Worm (Caenorhabditis elegans) whole organism, early embryonic: ENCODE measurements around the gene Y44A6C.1.

Source experiments
- B0310.2 ChIP-seq: sonication (generic microtip); optimal IDR thresholded peaks from 2 replicates; lab custom pipeline; 2016; ENCODE audit warnings: mild to moderate bottlenecking, missing genetic modification characterization, missing compliant biosample characterization
- F13C5.2 ChIP-seq: sonication (generic microtip); optimal IDR thresholded peaks from 2 replicates; lab custom pipeline; 2017; ENCODE audit warnings: mild to moderate bottlenecking, missing genetic modification characterization, inconsistent platforms, missing compliant biosample characterization
- aly-1 ChIP-seq: sonication (generic microtip); optimal IDR thresholded peaks from 2 replicates; lab custom pipeline; 2016; ENCODE audit warnings: missing genetic modification characterization, missing compliant biosample characterization
- ama-1 ChIP-seq: fragments of 150-350 bp; optimal IDR thresholded peaks from 2 replicates; lab custom pipeline; 2014
- ceh-13 ChIP-seq: fragments of 200-800 bp; sonication (Bioruptor generic); optimal IDR thresholded peaks from 2 replicates; lab custom pipeline; 2018; ENCODE audit warnings: mild to moderate bottlenecking, missing genetic modification characterization, missing compliant biosample characterization
- ceh-36 ChIP-seq: sonication (generic microtip); optimal IDR thresholded peaks from 2 replicates; lab custom pipeline; 2016; ENCODE audit warnings: missing genetic modification characterization, inconsistent platforms, missing compliant biosample characterization
- ets-7 ChIP-seq: sonication (generic microtip); optimal IDR thresholded peaks from 2 replicates; lab custom pipeline; 2016; ENCODE audit warnings: missing genotype, missing genetic modification characterization, missing compliant biosample characterization
- flt-1 ChIP-seq: fragments of 200-800 bp; sonication (Bioruptor generic); IDR thresholded peaks from 2 replicates; pipeline ENCODE4 v1.3.6; 2022; ENCODE audit warnings: missing genetic modification characterization, missing compliant biosample characterization
- hmbx-1 ChIP-seq: sonication (generic microtip); optimal IDR thresholded peaks from 2 replicates; lab custom pipeline; 2016; ENCODE audit warnings: mild to moderate bottlenecking, missing genetic modification characterization, missing compliant biosample characterization
- hmg-4 ChIP-seq: fragments of 200-800 bp; sonication (Bioruptor generic); optimal IDR thresholded peaks from 2 replicates; lab custom pipeline; 2018; ENCODE audit warnings: mild to moderate bottlenecking, missing genetic modification characterization, missing compliant biosample characterization
- hnd-1 ChIP-seq: sonication (generic microtip); optimal IDR thresholded peaks from 2 replicates; lab custom pipeline; 2016; ENCODE audit warnings: missing genetic modification characterization, missing compliant biosample characterization
- pes-1 ChIP-seq: fragments of 200-800 bp; sonication (Bioruptor generic); IDR thresholded peaks from 2 replicates; pipeline ENCODE4 v1.3.6; 2022; ENCODE audit warnings: missing genetic modification reagents, missing genetic modification characterization, missing compliant biosample characterization
- scrt-1 ChIP-seq: fragments of 200-800 bp; sonication (Bioruptor generic); IDR thresholded peaks from 2 replicates; pipeline ENCODE4 v1.3.6; 2022; ENCODE audit warnings: missing genetic modification characterization, missing compliant biosample characterization
- sea-1 ChIP-seq: fragments of 200-800 bp; sonication (Bioruptor generic); conservative IDR thresholded peaks from 2 replicates; pipeline ENCODE4 v1.3.6; 2022; ENCODE audit warnings: missing genetic modification characterization, missing compliant biosample characterization
- tbx-11 ChIP-seq: fragments of 200-800 bp; sonication (Bioruptor generic); IDR thresholded peaks from 2 replicates; pipeline ENCODE4 v1.3.6; 2022; ENCODE audit warnings: missing genetic modification characterization, missing compliant biosample characterization
- tbx-37 ChIP-seq: fragments of 200-800 bp; sonication (Bioruptor generic); conservative IDR thresholded peaks from 2 replicates; pipeline ENCODE4 v1.3.6; 2022; ENCODE audit warnings: missing genetic modification reagents, missing genetic modification characterization, missing compliant biosample characterization
- tra-4 ChIP-seq: sonication (generic microtip); optimal IDR thresholded peaks from 2 replicates; lab custom pipeline; 2017; ENCODE audit warnings: missing genetic modification characterization, missing compliant biosample characterization

The Y44A6C.1 gene

ce11 chrV:20698266-20698665 is 15.5 kb upstream of the Y44A6C.1 start, which contains the start of gene F53F8.7:
Gene F53F8.7, minus strand, starts transcription at chrV:20698366.
- TF ChIP-seq tra-4 (tag; lab: Kevin White, UChicago) (no peak), F13C5.2 (no peak), tbx-37 (no peak), hmbx-1 (tag; lab: Kevin White, UChicago) (no peak), flt-1 (GFP tag; lab: Robert Waterston, UW) (no peak), pes-1 (no peak), ceh-36 (tag; lab: Kevin White, UChicago) (no peak), ama-1 (no peak)

ce11 chrV:20703998-20704572 is 9.6 kb upstream of the Y44A6C.1 start, which contains the start of the genes F53F8.5 and F53F8.6:
Gene F53F8.5, minus strand, starts transcription at chrV:20704049.
Gene F53F8.6, plus strand, starts transcription at chrV:20704227.
- TF ChIP-seq ceh-36 (tag; lab: Kevin White, UChicago): no peak
- TF ChIP-seq tbx-37: 0 out of 2 replicates have a peak, but pooled peaks have one; percentile 20

ce11 chrV:20705125-20705524 is 8.6 kb upstream of the Y44A6C.1 start:
- TF ChIP-seq pes-1 (peak; percentile 42; the same call in 1 of the 2 replicates), scrt-1 (0 out of 2 replicates have a peak, but pooled peaks have one; percentile 21)

ce11 chrV:20710156-20710555 is 3.6 kb upstream of the Y44A6C.1 start:
- TF ChIP-seq pes-1: no peak
- TF ChIP-seq hnd-1 (tag; lab: Kevin White, UChicago): no peak
- TF ChIP-seq ama-1: no peak
- no peak for TF ChIP-seq tbx-37
- TF ChIP-seq ceh-36 (tag; lab: Kevin White, UChicago): no peak
- TF ChIP-seq B0310.2 (tag; lab: Kevin White, UChicago): no peak
- no peak for TF ChIP-seq hmg-4 (GFP tag; lab: Kevin White, UChicago)
- no peak for TF ChIP-seq scrt-1
- TF ChIP-seq flt-1 (GFP tag; lab: Robert Waterston, UW): no peak
- no peak for TF ChIP-seq hmbx-1 (tag; lab: Kevin White, UChicago)
- TF ChIP-seq ets-7 (tag; lab: Kevin White, UChicago): no peak
- no peak for TF ChIP-seq sea-1

ce11 chrV:20710642-20711041 is 3.1 kb upstream of the Y44A6C.1 start:
- TF ChIP-seq B0310.2 (tag; lab: Kevin White, UChicago): no peak

- TF ChIP-seq scrt-1: no peak
- no peak for TF ChIP-seq hmbx-1 (tag; lab: Kevin White, UChicago)
- no peak for TF ChIP-seq tra-4 (tag; lab: Kevin White, UChicago)
- TF ChIP-seq F13C5.2: no peak
- TF ChIP-seq hmg-4 (GFP tag; lab: Kevin White, UChicago): no peak
- TF ChIP-seq pes-1: no peak
- TF ChIP-seq B0310.2 (tag; lab: Kevin White, UChicago): no peak
- TF ChIP-seq tbx-37: no peak
These were observed 2.0 kb upstream of the Y44A6C.1 start for ce11 chrV:20711733-20712132.

- TF ChIP-seq flt-1 (GFP tag; lab: Robert Waterston, UW) (no peak), tra-4 (tag; lab: Kevin White, UChicago) (no peak), hnd-1 (tag; lab: Kevin White, UChicago) (no peak), tbx-11 (no peak), scrt-1 (no peak), pes-1 (no peak), ama-1 (no peak), ets-7 (tag; lab: Kevin White, UChicago) (no peak), aly-1 (tag; lab: Kevin White, UChicago) (no peak), ceh-36 (tag; lab: Kevin White, UChicago) (no peak), F13C5.2 (no peak), tbx-37 (no peak), hmg-4 (GFP tag; lab: Kevin White, UChicago) (no peak), hmbx-1 (tag; lab: Kevin White, UChicago) (no peak), sea-1 (no peak), ceh-13 (GFP tag; lab: Kevin White, UChicago) (no peak), B0310.2 (tag; lab: Kevin White, UChicago) (no peak)
These were observed 1.3 kb upstream of the Y44A6C.1 start for ce11 chrV:20712318-20712993.

ce11 chrV:20712994-20713326 is 760 bp upstream of the Y44A6C.1 start:
- TF ChIP-seq tbx-11 (no peak), hnd-1 (tag; lab: Kevin White, UChicago) (no peak), hmbx-1 (tag; lab: Kevin White, UChicago) (no peak), ama-1 (no peak), tra-4 (tag; lab: Kevin White, UChicago) (no peak), pes-1 (no peak)

ce11 chrV:20714503-20714902 is 783 bp downstream of the Y44A6C.1 start:
- TF ChIP-seq aly-1 (tag; lab: Kevin White, UChicago) (no peak), ceh-36 (tag; lab: Kevin White, UChicago) (no peak), ceh-13 (GFP tag; lab: Kevin White, UChicago) (no peak), F13C5.2 (no peak), pes-1 (no peak), scrt-1 (no peak), ets-7 (tag; lab: Kevin White, UChicago) (no peak)
